Worm (Caenorhabditis elegans) whole organism, L1 larva: Measurements from ENCODE around the gene F49A5.10.

Experiments used
- aly-2 ChIP-seq: fragments of 150-350 bp; optimal IDR thresholded peaks from 2 replicates; lab custom pipeline; 2014; ENCODE audit warnings: missing biosample characterization, missing genetic modification characterization
- blmp-1 ChIP-seq: fragments of 150-350 bp; optimal IDR thresholded peaks from 2 replicates; lab custom pipeline; 2014; ENCODE audit warnings: missing biosample characterization, missing genetic modification characterization
- ceh-82 ChIP-seq, 3 experiments: fragments of 150-350 bp in 1 of 3; sonication (generic microtip) in 2 of 3; optimal IDR thresholded peaks; 2 replicates each; lab custom pipeline; 2014 to 2017; ENCODE audit warnings: missing biosample characterization in 3 of 3, missing genetic modification characterization in 3 of 3
- ces-1 ChIP-seq: fragments of 150-350 bp; optimal IDR thresholded peaks from 2 replicates; lab custom pipeline; 2014; ENCODE audit warnings: missing biosample characterization, missing genetic modification reagents, missing genetic modification characterization
- fkh-8 ChIP-seq: sonication (generic microtip); optimal IDR thresholded peaks from 2 replicates; lab custom pipeline; 2016; ENCODE audit warnings: mild to moderate bottlenecking, missing genetic modification characterization, missing compliant biosample characterization
- fos-1 ChIP-seq: fragments of 150-350 bp; optimal IDR thresholded peaks from 2 replicates; lab custom pipeline; 2014; ENCODE audit warnings: missing biosample characterization, missing genetic modification characterization
- mef-2 ChIP-seq: fragments of 150-350 bp; optimal IDR thresholded peaks from 2 replicates; lab custom pipeline; 2014; ENCODE audit warnings: missing biosample characterization, missing genetic modification characterization
- nhr-19 ChIP-seq: fragments of 200-800 bp; sonication (Bioruptor generic); conservative IDR thresholded peaks from 2 replicates; pipeline ENCODE4 v1.3.6; 2022; ENCODE audit warnings: missing genetic modification characterization, missing compliant biosample characterization
- nhr-28 ChIP-seq: fragments of 150-350 bp; optimal IDR thresholded peaks from 2 replicates; lab custom pipeline; 2014; ENCODE audit warnings: missing biosample characterization, missing genetic modification characterization
- nhr-90 ChIP-seq: sonication (generic microtip); optimal IDR thresholded peaks from 2 replicates; lab custom pipeline; 2016; ENCODE audit warnings: mild to moderate bottlenecking, missing genetic modification characterization, missing compliant biosample characterization; ENCODE audit not compliant: poor library complexity
- sox-4 ChIP-seq: sonication (generic microtip); optimal IDR thresholded peaks from 2 replicates; lab custom pipeline; 2016; ENCODE audit warnings: missing genetic modification characterization, missing compliant biosample characterization

DNA sequence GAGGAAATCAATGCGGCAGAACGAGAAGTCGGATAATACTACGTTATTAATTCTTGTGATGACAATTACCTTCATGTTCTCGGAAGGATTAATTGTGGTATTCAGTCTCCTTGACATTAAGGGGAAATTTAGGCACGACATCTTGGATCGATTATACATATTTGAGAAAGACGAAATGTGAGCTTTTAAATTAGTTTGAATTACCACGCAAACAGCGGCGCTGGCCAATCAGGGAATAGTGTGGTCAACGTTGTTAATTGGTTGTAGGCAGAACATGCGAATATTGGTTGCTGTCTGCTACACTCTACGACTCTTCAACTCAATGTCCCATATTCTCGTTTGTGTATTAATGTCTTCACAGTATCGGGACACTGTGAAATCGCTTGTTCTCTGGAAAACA, at the start of gene F49A5.10:
- TF ChIP-seq nhr-19 (GFP tag; lab: Robert Waterston, UW) (no peak), ces-1 (GFP tag; lab: Kevin White, UChicago) (no peak), sox-4 (tag; lab: Kevin White, UChicago) (no peak), aly-2 (tag; lab: Kevin White, UChicago) (no peak), mef-2 (tag; lab: Kevin White, UChicago) (no peak), nhr-90 (tag; lab: Kevin White, UChicago) (no peak), fkh-8 (no peak), nhr-28 (tag; lab: Kevin White, UChicago) (no peak), ceh-82 (tag; optimal IDR thresholded peaks at IDR 0.05; lab: Kevin White, UChicago) (no peak), blmp-1 (no peak), fos-1 (tag; lab: Kevin White, UChicago) (no peak)
